Worm (Caenorhabditis elegans): ENCODE measurements around the gene F31E8.4.

ce11 chrII:6752027-6752426 lies 47.9 kb downstream of the F31E8.4 start, which contains the start of gene F41G3.19:
- TF ChIP-seq F13C5.2 (tag; optimal IDR thresholded peaks at IDR 0.05) (no peak), tra-4 (tag; optimal IDR thresholded peaks at IDR 0.05) (no peak), ama-1 (optimal IDR thresholded peaks at IDR 0.05) (no peak), hmbx-1 (tag; optimal IDR thresholded peaks at IDR 0.05) (no peak), pes-1 (GFP tag; IDR thresholded peaks at IDR 0.05) (no peak)
